Fruit fly (Drosophila melanogaster) whole organism: Measurements from ENCODE around the gene CG14569.

Source experiments
- Dll ChIP-seq: fragments of >200 bp; optimal IDR thresholded peaks from 2 replicates; lab custom pipeline; 2017
- EcR ChIP-seq, 2 experiments: fragments of >200 bp; optimal IDR thresholded peaks; 2 replicates each; lab custom pipeline; 2017; ENCODE audit warnings: missing biosample characterization in 2 of 2, missing genetic modification characterization in 2 of 2, missing genetic modification reagents in 2 of 2
- pan ChIP-seq: fragments of >200 bp; optimal IDR thresholded peaks from 2 replicates; lab custom pipeline; 2017
- psq ChIP-seq: fragments of >200 bp; optimal IDR thresholded peaks from 2 replicates; lab custom pipeline; 2017
- usp ChIP-seq: fragments of >200 bp; optimal IDR thresholded peaks from 2 replicates; lab custom pipeline; 2017; ENCODE audit warnings: missing biosample characterization, missing genetic modification characterization, mixed read lengths

DNA sequence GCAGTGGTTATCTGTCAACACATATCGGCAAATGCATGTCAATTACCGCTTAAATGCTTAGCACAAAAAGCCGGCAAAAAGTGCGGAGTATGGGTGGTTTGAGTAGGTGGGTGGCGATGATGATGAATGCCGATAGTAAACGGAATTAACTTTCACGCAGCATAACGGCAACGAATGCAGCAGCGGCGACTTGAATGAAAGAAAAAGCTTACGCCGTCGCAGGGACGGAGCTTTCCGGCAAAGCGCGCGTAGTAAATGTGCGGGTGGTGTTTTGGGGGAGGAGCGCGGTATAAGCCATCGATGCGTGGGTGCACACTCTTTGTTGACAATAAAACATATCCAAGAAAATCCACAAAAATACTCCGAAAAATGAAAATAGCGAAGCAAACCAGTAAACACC is 38.2 kb upstream of the CG14569 start, which contains the start of gene CG7370:
- TF ChIP-seq EcR (GFP tag; optimal IDR thresholded peaks at IDR 0.05; lab: Kevin White, UChicago) (no peak), Dll (lab: Kevin White, UChicago) (no peak), pan (lab: Kevin White, UChicago) (no peak), psq (lab: Kevin White, UChicago) (no peak), usp (GFP tag; lab: Kevin White, UChicago) (no peak)
